Worm (Caenorhabditis elegans) whole organism, late embryonic: ENCODE measurements around the gene D1086.12.

Experiments used
- ama-1 ChIP-seq: fragments of 150-350 bp; optimal IDR thresholded peaks from 2 replicates; lab custom pipeline; 2014
- ceh-18 ChIP-seq: sonication (generic microtip); optimal IDR thresholded peaks from 2 replicates; lab custom pipeline; 2016; ENCODE audit warnings: missing genetic modification characterization, missing compliant biosample characterization
- ceh-2 ChIP-seq: sonication (generic microtip); optimal IDR thresholded peaks from 2 replicates; lab custom pipeline; 2016; ENCODE audit warnings: missing genotype, missing genetic modification characterization, missing compliant biosample characterization
- ets-4 ChIP-seq: sonication (generic microtip); optimal IDR thresholded peaks from 2 replicates; lab custom pipeline; 2016; ENCODE audit warnings: missing genetic modification characterization, missing compliant biosample characterization
- eyg-1 ChIP-seq: sonication (generic microtip); optimal IDR thresholded peaks from 2 replicates; lab custom pipeline; 2016; ENCODE audit warnings: missing genotype, missing genetic modification characterization, missing compliant biosample characterization
- hlh-13 ChIP-seq: fragments of 200-800 bp; sonication (Bioruptor generic); optimal IDR thresholded peaks from 2 replicates; lab custom pipeline; 2018; ENCODE audit warnings: mild to moderate bottlenecking, missing genetic modification characterization, missing compliant biosample characterization
- pag-3 ChIP-seq: sonication (generic microtip); optimal IDR thresholded peaks from 2 replicates; lab custom pipeline; 2016; ENCODE audit warnings: missing compliant biosample characterization, missing genetic modification characterization, borderline replicate concordance
- pat-9 ChIP-seq: fragments of 200-800 bp; sonication (Bioruptor generic); optimal IDR thresholded peaks from 2 replicates; lab custom pipeline; 2018; ENCODE audit warnings: mild to moderate bottlenecking, missing genetic modification characterization, moderate library complexity, missing compliant biosample characterization
- pha-4 ChIP-seq: fragments of 150-350 bp; optimal IDR thresholded peaks from 2 replicates; lab custom pipeline; 2018; ENCODE audit warnings: missing biosample characterization, missing genetic modification reagents, missing genetic modification characterization
- pqm-1 ChIP-seq: sonication (generic microtip); optimal IDR thresholded peaks from 2 replicates; lab custom pipeline; 2016; ENCODE audit warnings: missing genetic modification characterization, missing compliant biosample characterization
- sdc-2 ChIP-seq: sonication (generic microtip); optimal IDR thresholded peaks from 2 replicates; lab custom pipeline; 2016; ENCODE audit warnings: missing genotype, missing genetic modification characterization, missing compliant biosample characterization
- tbx-2 ChIP-seq: sonication (generic microtip); optimal IDR thresholded peaks from 2 replicates; lab custom pipeline; 2016; ENCODE audit warnings: missing genetic modification characterization, missing compliant biosample characterization
- unc-42 ChIP-seq: sonication (generic microtip); optimal IDR thresholded peaks from 2 replicates; lab custom pipeline; 2016; ENCODE audit warnings: missing genotype, missing genetic modification characterization, missing compliant biosample characterization

ce11 chrV:14147114-14147513 lies 46.1 kb downstream of the D1086.12 start:
- TF ChIP-seq unc-42 (tag; lab: Kevin White, UChicago) (no peak), pat-9 (tag; lab: Kevin White, UChicago) (no peak), ets-4 (no peak), pqm-1 (tag; lab: Kevin White, UChicago) (no peak), ama-1 (lab: Kevin White, UChicago) (no peak), pag-3 (tag; lab: Kevin White, UChicago) (no peak), tbx-2 (tag; lab: Kevin White, UChicago) (no peak), sdc-2 (tag; lab: Kevin White, UChicago) (no peak), eyg-1 (tag; lab: Kevin White, UChicago) (no peak), pha-4 (no peak), ceh-18 (tag; lab: Kevin White, UChicago) (no peak), ceh-2 (tag; lab: Kevin White, UChicago) (no peak), hlh-13 (no peak)
